Worm (Caenorhabditis elegans): ENCODE measurements around the gene lov-1.

DNA sequence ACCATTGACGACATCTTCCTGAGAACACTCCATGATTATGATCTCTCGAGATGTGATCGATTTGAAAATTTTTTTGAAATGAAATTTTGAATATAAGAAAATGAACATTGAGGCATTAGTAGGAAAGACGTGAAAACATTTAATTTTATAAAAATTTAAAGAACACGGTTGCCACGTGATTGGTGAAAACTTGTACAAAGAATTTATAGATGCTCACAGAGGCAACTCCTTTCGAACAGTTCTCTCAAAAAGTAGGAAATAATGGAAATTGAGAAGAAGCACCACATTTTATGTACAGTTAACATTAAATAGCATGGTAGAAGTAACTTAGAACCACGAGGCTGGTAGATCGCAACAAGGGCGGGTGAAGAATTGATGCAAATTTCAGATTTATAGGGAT, 14.8 kb downstream of the lov-1 start, which contains the start of gene ZK945.6:
- no peak for TF ChIP-seq T22C8.4 (GFP tag; IDR thresholded peaks at IDR 0.05)
- no peak for TF ChIP-seq tab-1 (GFP tag; IDR thresholded peaks at IDR 0.05)
- no peak for TF ChIP-seq cog-1 (tag; optimal IDR thresholded peaks at IDR 0.05)
- TF ChIP-seq ztf-23 (GFP tag; IDR thresholded peaks at IDR 0.05) = no peak

All from whole organism, midembryonic.